Worm (Caenorhabditis elegans) whole organism, midembryonic: ENCODE data around the gene T23B5.3.

Experiments used
- T22C8.4 ChIP-seq: fragments of 200-800 bp; sonication (Bioruptor generic); IDR thresholded peaks from 2 replicates; pipeline ENCODE4 v1.3.6; 2022; ENCODE audit warnings: missing genetic modification characterization, missing compliant biosample characterization
- cog-1 ChIP-seq: sonication (generic microtip); optimal IDR thresholded peaks from 2 replicates; lab custom pipeline; 2016; ENCODE audit warnings: missing genetic modification characterization, missing compliant biosample characterization
- flt-1 ChIP-seq: fragments of 200-800 bp; sonication (Bioruptor generic); IDR thresholded peaks from 2 replicates; pipeline ENCODE4 v1.3.6; 2022; ENCODE audit warnings: missing genetic modification characterization, missing compliant biosample characterization
- klf-2 ChIP-seq: fragments of 200-800 bp; sonication (Bioruptor generic); conservative IDR thresholded peaks from 2 replicates; pipeline ENCODE4 v1.3.6; 2022; ENCODE audit warnings: missing genetic modification reagents, missing genetic modification characterization, missing compliant biosample characterization
- med-1 ChIP-seq: sonication (generic microtip); optimal IDR thresholded peaks from 2 replicates; lab custom pipeline; 2017; ENCODE audit warnings: missing genetic modification characterization, mild to moderate bottlenecking, missing compliant biosample characterization, antibody characterized with exemption, missing genetic modification reagents; ENCODE audit not compliant: insufficient read depth
- ref-1 ChIP-seq: fragments of 200-800 bp; sonication (Bioruptor generic); conservative IDR thresholded peaks from 2 replicates; pipeline ENCODE4 v1.3.6; 2022; ENCODE audit warnings: missing genetic modification reagents, missing genetic modification characterization, missing compliant biosample characterization
- tab-1 ChIP-seq: fragments of 200-800 bp; sonication (Bioruptor generic); IDR thresholded peaks from 2 replicates; pipeline ENCODE4 v1.3.6; 2022; ENCODE audit warnings: missing genetic modification characterization, missing compliant biosample characterization
- ztf-23 ChIP-seq: fragments of 200-800 bp; sonication (Bioruptor generic); IDR thresholded peaks from 2 replicates; pipeline ENCODE4 v1.3.6; 2022; ENCODE audit warnings: missing genetic modification reagents, missing genetic modification characterization, missing compliant biosample characterization
- ztf-29 ChIP-seq: fragments of 200-800 bp; sonication (Bioruptor generic); IDR thresholded peaks from 2 replicates; pipeline ENCODE4 v1.3.6; 2022; ENCODE audit warnings: missing genetic modification reagents, missing genetic modification characterization, missing compliant biosample characterization

The T23B5.3 gene

ce11 chrIV:12684341-12684740, 4.1 kb upstream of the T23B5.3 start, which contains the start of gene prmt-9:
prmt-9 (minus strand) TSS chrIV:12684378.
- TF ChIP-seq flt-1 (GFP tag; lab: Robert Waterston, UW) (no peak), med-1 (no peak), klf-2 (GFP tag; lab: Robert Waterston, UW) (no peak), ztf-23 (no peak), T22C8.4 (GFP tag; lab: Robert Waterston, UW) (no peak), ztf-29 (GFP tag; lab: Robert Waterston, UW) (no peak), tab-1 (GFP tag; lab: Robert Waterston, UW) (no peak), cog-1 (tag; lab: Kevin White, UChicago) (no peak), ref-1 (no peak)

- no peak for TF ChIP-seq ref-1
- no peak for TF ChIP-seq klf-2 (GFP tag; lab: Robert Waterston, UW)
- TF ChIP-seq ztf-29 (GFP tag; lab: Robert Waterston, UW): no peak
- TF ChIP-seq flt-1 (GFP tag; lab: Robert Waterston, UW): no peak
- TF ChIP-seq ztf-23: no peak
- no peak for TF ChIP-seq cog-1 (tag; lab: Kevin White, UChicago)
- TF ChIP-seq T22C8.4 (GFP tag; lab: Robert Waterston, UW): no peak
- TF ChIP-seq tab-1 (GFP tag; lab: Robert Waterston, UW): no peak
- TF ChIP-seq med-1: no peak
Observed at ce11 chrIV:12684826-12685594, 3.5 kb upstream of the T23B5.3 start.

- no peak for TF ChIP-seq med-1
- no peak for TF ChIP-seq ref-1
- TF ChIP-seq cog-1 (tag; lab: Kevin White, UChicago): peak; percentile 40
Observed at ce11 chrIV:12685827-12686226, 2.6 kb upstream of the T23B5.3 start.

ce11 chrIV:12689292-12689691, 822 bp downstream of the T23B5.3 start:
- TF ChIP-seq med-1 (no peak), klf-2 (GFP tag; lab: Robert Waterston, UW) (no peak), tab-1 (GFP tag; lab: Robert Waterston, UW) (no peak)

ce11 chrIV:12689709-12690142, 1.3 kb downstream of the T23B5.3 start:
- TF ChIP-seq tab-1 (GFP tag; lab: Robert Waterston, UW) (no peak), ztf-29 (GFP tag; lab: Robert Waterston, UW) (no peak), flt-1 (GFP tag; lab: Robert Waterston, UW) (no peak), T22C8.4 (GFP tag; lab: Robert Waterston, UW) (no peak)

ce11 chrIV:12698880-12699279, 10.4 kb downstream of the T23B5.3 start:
- TF ChIP-seq klf-2 (GFP tag; lab: Robert Waterston, UW) (no peak), ztf-23 (no peak), T22C8.4 (GFP tag; lab: Robert Waterston, UW) (no peak), ztf-29 (GFP tag; lab: Robert Waterston, UW) (no peak), med-1 (no peak)

- TF ChIP-seq klf-2 (GFP tag; lab: Robert Waterston, UW) (no peak), flt-1 (GFP tag; lab: Robert Waterston, UW) (no peak), ref-1 (no peak), ztf-23 (no peak)
Observed at ce11 chrIV:12700204-12700603, 11.7 kb downstream of the T23B5.3 start.

- no peak for TF ChIP-seq ztf-29 (GFP tag; lab: Robert Waterston, UW)
Observed at ce11 chrIV:12700944-12701343, 12.5 kb downstream of the T23B5.3 start.

- TF ChIP-seq flt-1 (GFP tag; lab: Robert Waterston, UW) (no peak), ztf-29 (GFP tag; lab: Robert Waterston, UW) (no peak), med-1 (no peak), T22C8.4 (GFP tag; lab: Robert Waterston, UW) (no peak), klf-2 (GFP tag; lab: Robert Waterston, UW) (no peak), ref-1 (no peak), tab-1 (GFP tag; lab: Robert Waterston, UW) (no peak), cog-1 (tag; lab: Kevin White, UChicago) (no peak), ztf-23 (no peak)
Observed at ce11 chrIV:12703811-12704210, 15.3 kb downstream of the T23B5.3 start, which contains the start of gene C27D8.4. C27D8.4 (plus strand) TSS chrIV:12704111.

- TF ChIP-seq med-1: no peak
- no peak for TF ChIP-seq klf-2 (GFP tag; lab: Robert Waterston, UW)
- TF ChIP-seq ztf-23: no peak
- TF ChIP-seq ref-1: no peak
- TF ChIP-seq tab-1 (GFP tag; lab: Robert Waterston, UW): no peak
- TF ChIP-seq T22C8.4 (GFP tag; lab: Robert Waterston, UW): no peak
- TF ChIP-seq ztf-29 (GFP tag; lab: Robert Waterston, UW): no peak
- TF ChIP-seq flt-1 (GFP tag; lab: Robert Waterston, UW): no peak
- no peak for TF ChIP-seq cog-1 (tag; lab: Kevin White, UChicago)
Observed at ce11 chrIV:12710996-12711395, 22.5 kb downstream of the T23B5.3 start, which contains the start of gene C27D8.2. C27D8.2 (plus strand) TSS chrIV:12711217.

- TF ChIP-seq ref-1 (no peak), tab-1 (GFP tag; lab: Robert Waterston, UW) (no peak), cog-1 (tag; lab: Kevin White, UChicago) (no peak), med-1 (no peak)
Observed at ce11 chrIV:12711644-12712043, 23.2 kb downstream of the T23B5.3 start, which contains the start of gene C27D8.3. C27D8.3 (minus strand) TSS chrIV:12711744.
